Fruit fly (Drosophila melanogaster): ENCODE measurements around the gene Pak.

- TF ChIP-seq psq (optimal IDR thresholded peaks at IDR 0.05) (no peak), Myc (optimal IDR thresholded peaks at IDR 0.05) (no peak)
Measured at dm6 chr3R:6337397-6337796, 13.3 kb upstream of the Pak start.

Data from Kc167 (cell line).